Fruit fly (Drosophila melanogaster) whole organism, embryonic: ENCODE data around the gene Lst8.

ENCODE experiments used
- B-H1 ChIP-seq: fragments of 200-800 bp; sonication (Bioruptor generic); IDR thresholded peaks from 3 replicates; pipeline ENCODE4 v1.3.6; 2022; ENCODE audit warnings: missing biosample characterization, missing genetic modification characterization
- BtbVII ChIP-seq: fragments of 200-800 bp; sonication (Bioruptor generic); optimal IDR thresholded peaks from 3 replicates; lab custom pipeline; 2017; ENCODE audit warnings: missing biosample characterization, mild to moderate bottlenecking, missing genetic modification characterization
- CG10209 ChIP-seq: fragments of 200-800 bp; sonication (Bioruptor generic); optimal IDR thresholded peaks from 3 replicates; lab custom pipeline; 2017; ENCODE audit warnings: missing biosample characterization, mild to moderate bottlenecking, missing genetic modification characterization, missing genetic modification reagents
- CG11695 ChIP-seq: fragments of 200-800 bp; sonication (Bioruptor generic); IDR thresholded peaks from 3 replicates; pipeline ENCODE4 v1.3.6; 2022; ENCODE audit warnings: missing biosample characterization, missing genetic modification characterization
- CG13296 ChIP-seq: fragments of 200-800 bp; sonication (Bioruptor generic); optimal IDR thresholded peaks from 3 replicates; lab custom pipeline; 2018; ENCODE audit warnings: missing biosample characterization, mild to moderate bottlenecking, missing genetic modification characterization
- CG14441 ChIP-seq: fragments of 200-800 bp; sonication (Bioruptor generic); IDR thresholded peaks from 2 replicates; pipeline ENCODE4 v1.3.6; 2022; ENCODE audit warnings: missing biosample characterization, missing genetic modification characterization
- CG15073 ChIP-seq: fragments of 200-800 bp; sonication (Bioruptor generic); optimal IDR thresholded peaks from 2 replicates; lab custom pipeline; 2016; ENCODE audit warnings: missing biosample characterization, missing genetic modification characterization
- CG1529 ChIP-seq: fragments of 200-800 bp; sonication (Bioruptor generic); optimal IDR thresholded peaks from 3 replicates; lab custom pipeline; 2018; ENCODE audit warnings: missing biosample characterization, missing genetic modification characterization
- CG17186 ChIP-seq: fragments of 200-800 bp; sonication (Bioruptor generic); optimal IDR thresholded peaks from 3 replicates; lab custom pipeline; 2017; ENCODE audit warnings: missing biosample characterization, missing genetic modification reagents, missing genetic modification characterization
- CG32767 ChIP-seq: fragments of 200-800 bp; sonication (Bioruptor generic); IDR thresholded peaks from 2 replicates; pipeline ENCODE4 v1.3.6; 2022; ENCODE audit warnings: missing biosample characterization, missing genetic modification characterization
- CG32772 ChIP-seq: fragments of 200-800 bp; sonication (Bioruptor generic); IDR thresholded peaks from 2 replicates; pipeline ENCODE4 v1.3.6; 2022; ENCODE audit warnings: missing biosample characterization, missing genetic modification characterization
- CG33557 ChIP-seq: fragments of 200-800 bp; sonication (Bioruptor generic); optimal IDR thresholded peaks from 2 replicates; lab custom pipeline; 2019; ENCODE audit warnings: missing biosample characterization, mild to moderate bottlenecking, missing genetic modification characterization, moderate library complexity
- CG3726 ChIP-seq: fragments of 200-800 bp; sonication (Bioruptor generic); IDR thresholded peaks from 3 replicates; pipeline ENCODE4, ENCODE4 v1.3.6; 2022; ENCODE audit warnings: missing biosample characterization, missing genetic modification characterization
- CG3838 ChIP-seq: fragments of 200-800 bp; sonication (Bioruptor generic); optimal IDR thresholded peaks from 3 replicates; lab custom pipeline; 2016; ENCODE audit warnings: missing biosample characterization, missing genetic modification characterization
- CG43689 ChIP-seq: fragments of 200-800 bp; sonication (Bioruptor generic); IDR thresholded peaks from 2 replicates; pipeline ENCODE4 v1.3.6; 2022; ENCODE audit warnings: missing biosample characterization, missing genetic modification characterization
- CG5180 ChIP-seq: fragments of 200-800 bp; sonication (Bioruptor generic); optimal IDR thresholded peaks from 3 replicates; lab custom pipeline; 2017; ENCODE audit warnings: missing biosample characterization, missing genetic modification characterization, mild to moderate bottlenecking, moderate library complexity, missing genetic modification reagents
- CG6689 ChIP-seq: fragments of 200-800 bp; sonication (Bioruptor generic); IDR thresholded peaks from 2 replicates; pipeline ENCODE4 v1.3.6; 2022; ENCODE audit warnings: missing biosample characterization, missing genetic modification characterization
- CG7963 ChIP-seq: fragments of 200-800 bp; sonication (Bioruptor generic); IDR thresholded peaks from 3 replicates; pipeline ENCODE4 v1.3.6; 2022; ENCODE audit warnings: missing biosample characterization, missing genetic modification characterization; ENCODE audit not compliant: partially characterized antibody
- CG8089 ChIP-seq: fragments of 200-800 bp; sonication (Bioruptor generic); optimal IDR thresholded peaks from 3 replicates; lab custom pipeline; 2016; ENCODE audit warnings: missing biosample characterization, missing genetic modification characterization
- D ChIP-seq, 2 experiments: fragments of 200-800 bp in 1 of 2; fragments of >200 bp in 1 of 2; sonication (Bioruptor generic) in 1 of 2; optimal IDR thresholded peaks; 2 replicates in 1 of 2; 3 replicates in 1 of 2; lab custom pipeline; 2017; ENCODE audit warnings: mild to moderate bottlenecking in 1 of 2, missing biosample characterization in 1 of 2, missing genetic modification characterization in 1 of 2, missing genetic modification reagents in 1 of 2
- Dip3 ChIP-seq: fragments of 200-800 bp; sonication (Bioruptor generic); optimal IDR thresholded peaks from 3 replicates; lab custom pipeline; 2016; ENCODE audit warnings: missing biosample characterization, missing genetic modification characterization
- Ets97D ChIP-seq: fragments of 200-800 bp; sonication (Bioruptor generic); optimal IDR thresholded peaks from 3 replicates; lab custom pipeline; 2016; ENCODE audit warnings: missing biosample characterization, missing genetic modification characterization
- Fer3 ChIP-seq: fragments of 200-800 bp; sonication (Bioruptor generic); optimal IDR thresholded peaks from 2 replicates; lab custom pipeline; 2018; ENCODE audit warnings: missing biosample characterization, mild to moderate bottlenecking, missing genetic modification characterization, moderate library complexity
- HmgZ ChIP-seq: fragments of 200-800 bp; sonication (Bioruptor generic); optimal IDR thresholded peaks from 2 replicates; lab custom pipeline; 2018; ENCODE audit warnings: missing biosample characterization, mild to moderate bottlenecking, missing genetic modification characterization
- Hmx ChIP-seq: fragments of 200-800 bp; sonication (Bioruptor generic); optimal IDR thresholded peaks from 2 replicates; lab custom pipeline; 2016; ENCODE audit warnings: missing biosample characterization, missing genetic modification characterization
- Kr ChIP-seq: fragments of 200-800 bp; sonication (Bioruptor generic); optimal IDR thresholded peaks from 2 replicates; lab custom pipeline; 2017; ENCODE audit warnings: missing biosample characterization, mild to moderate bottlenecking, missing genetic modification characterization
- Neu2 ChIP-seq: fragments of 200-800 bp; sonication (Bioruptor generic); optimal IDR thresholded peaks from 3 replicates; lab custom pipeline; 2016; ENCODE audit warnings: missing biosample characterization, missing genetic modification characterization, borderline replicate concordance
- Trl ChIP-seq, 3 experiments: fragments of >200 bp in 2 of 3; fragments of 200-800 bp in 1 of 3; sonication (Bioruptor generic) in 1 of 3; optimal IDR thresholded peaks; 2 replicates in 1 of 3; 3 replicates in 2 of 3; lab custom pipeline; 2016 to 2017; ENCODE audit warnings: missing biosample characterization in 1 of 3, missing genetic modification characterization in 1 of 3
- YL-1 ChIP-seq: fragments of 200-800 bp; sonication (Bioruptor generic); optimal IDR thresholded peaks from 3 replicates; lab custom pipeline; 2017; ENCODE audit warnings: missing biosample characterization, mild to moderate bottlenecking, missing genetic modification characterization
- al ChIP-seq: fragments of 200-800 bp; sonication (Bioruptor generic); IDR thresholded peaks from 2 replicates; pipeline ENCODE4 v1.3.6; 2022; ENCODE audit warnings: missing biosample characterization, missing genetic modification characterization
- ara ChIP-seq: fragments of 200-800 bp; sonication (Bioruptor generic); IDR thresholded peaks from 2 replicates; pipeline ENCODE4 v1.3.6; 2022; ENCODE audit warnings: missing biosample characterization, missing genetic modification characterization
- bcd ChIP-seq: fragments of 200-800 bp; sonication (Bioruptor generic); optimal IDR thresholded peaks from 2 replicates; lab custom pipeline; 2017; ENCODE audit warnings: missing biosample characterization, mild to moderate bottlenecking, missing genetic modification characterization
- ci ChIP-seq: fragments of 200-800 bp; sonication (Bioruptor generic); IDR thresholded peaks from 3 replicates; pipeline ENCODE4 v1.3.6; 2022; ENCODE audit warnings: missing biosample characterization, missing genetic modification characterization
- da ChIP-seq: fragments of 200-800 bp; sonication (Bioruptor generic); optimal IDR thresholded peaks from 2 replicates; lab custom pipeline; 2016; ENCODE audit warnings: missing biosample characterization, missing genetic modification characterization
- exex ChIP-seq: fragments of 200-800 bp; sonication (Bioruptor generic); optimal IDR thresholded peaks from 4 replicates; lab custom pipeline; 2018; ENCODE audit warnings: missing biosample characterization, mild to moderate bottlenecking, missing genetic modification characterization, moderate library complexity
- fd96Cb ChIP-seq: fragments of 200-800 bp; sonication (Bioruptor generic); optimal IDR thresholded peaks from 2 replicates; lab custom pipeline; 2018; ENCODE audit warnings: missing biosample characterization, mild to moderate bottlenecking, missing genetic modification characterization, moderate library complexity
- jing ChIP-seq: fragments of 200-800 bp; sonication (Bioruptor generic); optimal IDR thresholded peaks from 2 replicates; lab custom pipeline; 2018; ENCODE audit warnings: missing biosample characterization, mild to moderate bottlenecking, missing genetic modification characterization
- klu ChIP-seq: fragments of 200-800 bp; sonication (Bioruptor generic); IDR thresholded peaks from 2 replicates; pipeline ENCODE4 v1.3.6; 2022; ENCODE audit warnings: missing biosample characterization, missing genetic modification characterization
- nau ChIP-seq: fragments of 200-800 bp; sonication (Bioruptor generic); optimal IDR thresholded peaks from 3 replicates; lab custom pipeline; 2017; ENCODE audit warnings: missing biosample characterization, mild to moderate bottlenecking, missing genetic modification characterization, missing genetic modification reagents
- odd ChIP-seq: fragments of 200-800 bp; sonication (Bioruptor generic); optimal IDR thresholded peaks from 2 replicates; lab custom pipeline; 2017; ENCODE audit warnings: missing biosample characterization, mild to moderate bottlenecking, missing genetic modification characterization
- pb ChIP-seq: fragments of 200-800 bp; sonication (Bioruptor generic); optimal IDR thresholded peaks from 3 replicates; lab custom pipeline; 2016; ENCODE audit warnings: missing biosample characterization, missing genetic modification characterization
- pfk ChIP-seq: fragments of 200-800 bp; sonication (Bioruptor generic); optimal IDR thresholded peaks from 2 replicates; lab custom pipeline; 2018; ENCODE audit warnings: missing biosample characterization, mild to moderate bottlenecking, missing genetic modification characterization, moderate library complexity
- prd ChIP-seq, 3 experiments: fragments of >200 bp in 2 of 3; fragments of 200-800 bp in 1 of 3; sonication (Bioruptor generic) in 1 of 3; optimal IDR thresholded peaks in 2 of 3; IDR thresholded peaks in 1 of 3; 2 replicates in 2 of 3; 3 replicates in 1 of 3; pipeline versions ENCODE4 v1.3.6 to Lab custom; 2017 to 2022; ENCODE audit warnings: missing biosample characterization in 1 of 3, missing genetic modification characterization in 1 of 3
- slbo ChIP-seq: fragments of 200-800 bp; sonication (Bioruptor generic); IDR thresholded peaks from 2 replicates; pipeline ENCODE4 v1.3.6; 2022; ENCODE audit warnings: missing biosample characterization, missing genetic modification characterization
- ttk ChIP-seq: fragments of 200-800 bp; sonication (Bioruptor generic); IDR thresholded peaks from 2 replicates; pipeline ENCODE4 v2.1.2; 2022; ENCODE audit warnings: missing biosample characterization, missing genetic modification characterization
- twi ChIP-seq: fragments of 200-800 bp; optimal IDR thresholded peaks from 2 replicates; lab custom pipeline; 2019; ENCODE audit warnings: missing biosample characterization, mild to moderate bottlenecking, missing genetic modification characterization, moderate library complexity
- vfl ChIP-seq: fragments of 200-800 bp; sonication (Bioruptor generic); optimal IDR thresholded peaks from 2 replicates; lab custom pipeline; 2016; ENCODE audit warnings: missing biosample characterization, missing genetic modification characterization
- wek ChIP-seq: fragments of 200-800 bp; sonication (Bioruptor generic); optimal IDR thresholded peaks from 3 replicates; lab custom pipeline; 2018; ENCODE audit warnings: missing biosample characterization, mild to moderate bottlenecking, missing genetic modification characterization, moderate library complexity
- zen ChIP-seq: fragments of 200-800 bp; sonication (Bioruptor generic); optimal IDR thresholded peaks from 3 replicates; lab custom pipeline; 2018; ENCODE audit warnings: missing biosample characterization, mild to moderate bottlenecking, missing genetic modification characterization, moderate library complexity

Gene Lst8

dm6 chrX:9554346-9554808, 51.4 kb downstream of the Lst8 start, which contains the start of gene RpS28b (continued):
- TF ChIP-seq ttk (GFP tag; lab: Robert Waterston, UW) (peak; percentile 90), vfl (GFP tag; lab: Kevin White, UChicago) (peak; percentile 56), pb (GFP tag; lab: Kevin White, UChicago) (peak; percentile 92), CG32767 (GFP tag; lab: Robert Waterston, UW) (peak; percentile 61), fd96Cb (tag; lab: Kevin White, UChicago) (peak; percentile 66), Dip3 (peak; percentile 85), bcd (GFP tag; lab: Kevin White, UChicago) (peak; percentile 95), CG5180 (GFP tag; lab: Kevin White, UChicago) (peak; percentile 82), twi (peak; percentile 59), D (optimal IDR thresholded peaks at IDR 0.05; lab: Kevin White, UChicago) (no peak), D (GFP tag; optimal IDR thresholded peaks at IDR 0.05; lab: Kevin White, UChicago) (peak; percentile 81), CG3838 (GFP tag; lab: Kevin White, UChicago) (peak; percentile 77), CG8089 (peak; percentile 91), wek (GFP tag; lab: Kevin White, UChicago) (peak; percentile 91), ci (GFP tag; lab: Robert Waterston, UW) (peak; percentile 98), slbo (peak; percentile 96), CG14441 (peak; percentile 87), Trl (optimal IDR thresholded peaks at IDR 0.05; lab: Kevin White, UChicago) (no peak), Trl (GFP tag; optimal IDR thresholded peaks at IDR 0.05; lab: Kevin White, UChicago) (peak; percentile 90), HmgZ (peak; percentile 63), CG6689 (GFP tag; lab: Robert Waterston, UW) (peak; percentile 66), Fer3 (tag; lab: Kevin White, UChicago) (peak; percentile 89), CG1529 (GFP tag; lab: Kevin White, UChicago) (peak; percentile 79), CG15073 (GFP tag; lab: Kevin White, UChicago) (no peak), BtbVII (peak; percentile 89), nau (GFP tag; lab: Kevin White, UChicago) (peak; percentile 90), Neu2 (GFP tag; lab: Kevin White, UChicago) (peak; percentile 60), CG7963 (GFP tag; lab: Robert Waterston, UW) (peak; percentile 77), YL-1 (GFP tag; lab: Kevin White, UChicago) (peak; percentile 94), zen (tag; lab: Kevin White, UChicago) (peak; percentile 58), Hmx (GFP tag; lab: Kevin White, UChicago) (no peak), Kr (GFP tag; lab: Kevin White, UChicago) (peak; percentile 72), CG33557 (GFP tag; lab: Kevin White, UChicago) (peak; percentile 80), CG3726 (GFP tag; lab: Robert Waterston, UW) (peak; percentile 83; the same call in 2 of the 3 replicates), prd (optimal IDR thresholded peaks at IDR 0.05; lab: Kevin White, UChicago) (no peak), prd (GFP tag; IDR thresholded peaks at IDR 0.05; lab: Robert Waterston, UW) (peak; percentile 81), pfk (GFP tag; lab: Kevin White, UChicago) (peak; percentile 80), CG43689 (GFP tag; lab: Robert Waterston, UW) (peak; percentile 87), jing (GFP tag; lab: Kevin White, UChicago) (peak; percentile 66), ara (GFP tag; lab: Robert Waterston, UW) (peak; percentile 88), klu (peak; percentile 69), al (GFP tag; lab: Robert Waterston, UW) (peak; percentile 76), CG13296 (peak; percentile 90), odd (GFP tag; lab: Kevin White, UChicago) (peak; percentile 91), CG32772 (GFP tag; lab: Robert Waterston, UW) (peak; percentile 91), CG11695 (peak; percentile 64; the same call in 1 of the 3 replicates), B-H1 (peak; percentile 84; the same call in 2 of the 3 replicates), Ets97D (GFP tag; lab: Kevin White, UChicago) (peak; percentile 99), da (GFP tag; lab: Kevin White, UChicago) (peak; percentile 78), exex (tag; lab: Kevin White, UChicago) (peak; percentile 43), CG10209 (GFP tag; lab: Kevin White, UChicago) (peak; percentile 92), CG17186 (peak; percentile 92)
